Worm (Caenorhabditis elegans) whole organism, L2 larva: Measurements from ENCODE around the gene C06B3.6.
A peak's percentile ranks its signal among the peaks of the same experiment; 100 is the strongest.

Experiments
- C34F6.9 ChIP-seq: fragments of 150-350 bp; optimal IDR thresholded peaks from 2 replicates; lab custom pipeline; 2014; ENCODE audit warnings: missing biosample characterization, missing genetic modification characterization
- F13H6.1 ChIP-seq: sonication (generic microtip); optimal IDR thresholded peaks from 2 replicates; lab custom pipeline; 2016; ENCODE audit warnings: missing genetic modification characterization, missing compliant biosample characterization
- R02D3.7 ChIP-seq: fragments of 150-350 bp; optimal IDR thresholded peaks from 2 replicates; lab custom pipeline; 2014; ENCODE audit warnings: missing biosample characterization, missing genetic modification characterization
- Y55F3AM.14 ChIP-seq: fragments of 200-800 bp; sonication (Bioruptor generic); optimal IDR thresholded peaks from 2 replicates; lab custom pipeline; 2018; ENCODE audit warnings: mild to moderate bottlenecking, missing genetic modification characterization, missing compliant biosample characterization
- ZK546.5 ChIP-seq: sonication (generic microtip); optimal IDR thresholded peaks from 2 replicates; lab custom pipeline; 2017; ENCODE audit warnings: missing biosample characterization, missing genetic modification characterization
- alr-1 ChIP-seq: fragments of 150-350 bp; optimal IDR thresholded peaks from 2 replicates; lab custom pipeline; 2014; ENCODE audit warnings: missing biosample characterization, missing genetic modification characterization
- aly-2 ChIP-seq: fragments of 150-350 bp; optimal IDR thresholded peaks from 2 replicates; lab custom pipeline; 2014; ENCODE audit warnings: missing biosample characterization, missing genetic modification characterization
- ama-1 ChIP-seq: fragments of 150-350 bp; optimal IDR thresholded peaks from 2 replicates; lab custom pipeline; 2018; ENCODE audit warnings: inconsistent platforms
- blmp-1 ChIP-seq: sonication (generic microtip); optimal IDR thresholded peaks from 2 replicates; lab custom pipeline; 2017; ENCODE audit warnings: missing genetic modification characterization, mild to moderate bottlenecking, missing compliant biosample characterization, antibody characterized with exemption, moderate library complexity; ENCODE audit not compliant: insufficient read depth
- ceh-16 ChIP-seq: fragments of 150-350 bp; optimal IDR thresholded peaks from 2 replicates; lab custom pipeline; 2014; ENCODE audit warnings: missing biosample characterization, missing genetic modification characterization
- ceh-82 ChIP-seq: fragments of 150-350 bp; optimal IDR thresholded peaks from 2 replicates; lab custom pipeline; 2014; ENCODE audit warnings: missing biosample characterization, missing genetic modification characterization
- crh-2 ChIP-seq: sonication (generic microtip); optimal IDR thresholded peaks from 2 replicates; lab custom pipeline; 2017; ENCODE audit warnings: missing biosample characterization, missing genetic modification characterization
- dmd-4 ChIP-seq: sonication (generic microtip); optimal IDR thresholded peaks from 2 replicates; lab custom pipeline; 2017; ENCODE audit warnings: missing biosample characterization, missing genetic modification characterization
- egl-27 ChIP-seq: sonication (generic microtip); optimal IDR thresholded peaks from 3 replicates; lab custom pipeline; 2017; ENCODE audit warnings: missing biosample characterization, missing genetic modification reagents, missing genetic modification characterization
- elt-1 ChIP-seq: fragments of 150-350 bp; optimal IDR thresholded peaks from 2 replicates; lab custom pipeline; 2014; ENCODE audit warnings: missing biosample characterization, missing genetic modification characterization
- elt-3 ChIP-seq: sonication (generic microtip); optimal IDR thresholded peaks from 2 replicates; lab custom pipeline; 2017; ENCODE audit warnings: missing biosample characterization, missing genetic modification characterization
- fos-1 ChIP-seq: fragments of 150-350 bp; optimal IDR thresholded peaks from 2 replicates; lab custom pipeline; 2014; ENCODE audit warnings: missing biosample characterization, missing genetic modification characterization
- gmeb-1 ChIP-seq: fragments of 150-350 bp; optimal IDR thresholded peaks from 2 replicates; lab custom pipeline; 2014; ENCODE audit warnings: missing biosample characterization, missing genetic modification characterization
- lin-11 ChIP-seq: fragments of 150-350 bp; sonication (generic microtip); optimal IDR thresholded peaks from 2 replicates; lab custom pipeline; 2014; ENCODE audit warnings: missing biosample characterization, missing genetic modification characterization, inconsistent platforms, mixed read lengths
- lin-13 ChIP-seq: fragments of 150-350 bp; optimal IDR thresholded peaks from 2 replicates; lab custom pipeline; 2014; ENCODE audit warnings: missing biosample characterization, missing genetic modification reagents, missing genetic modification characterization
- lin-39 ChIP-seq: fragments of 150-350 bp; optimal IDR thresholded peaks from 2 replicates; lab custom pipeline; 2014; ENCODE audit warnings: missing biosample characterization, missing genetic modification reagents, missing genetic modification characterization
- lsy-2 ChIP-seq, 2 experiments: fragments of 150-350 bp in 1 of 2; sonication (generic microtip) in 1 of 2; optimal IDR thresholded peaks; 2 replicates each; lab custom pipeline; 2014 to 2017; ENCODE audit warnings: missing biosample characterization in 2 of 2, missing genetic modification characterization in 2 of 2
- mab-5 ChIP-seq: fragments of 150-350 bp; optimal IDR thresholded peaks from 2 replicates; lab custom pipeline; 2014; ENCODE audit warnings: missing biosample characterization, missing genetic modification characterization
- mbf-1 ChIP-seq: sonication (generic microtip); optimal IDR thresholded peaks from 2 replicates; lab custom pipeline; 2017; ENCODE audit warnings: missing biosample characterization, missing genetic modification characterization
- mdl-1 ChIP-seq, 2 experiments: fragments of 150-350 bp in 1 of 2; sonication (generic microtip) in 1 of 2; optimal IDR thresholded peaks; 2 replicates each; lab custom pipeline; 2017; ENCODE audit warnings: missing biosample characterization in 2 of 2, missing genetic modification characterization in 2 of 2
- nhr-10 ChIP-seq: sonication (generic microtip); optimal IDR thresholded peaks from 2 replicates; lab custom pipeline; 2017; ENCODE audit warnings: missing biosample characterization, missing genetic modification characterization
- nhr-11 ChIP-seq: fragments of 150-350 bp; optimal IDR thresholded peaks from 2 replicates; lab custom pipeline; 2014; ENCODE audit warnings: missing biosample characterization, missing genetic modification characterization
- nhr-12 ChIP-seq: fragments of 150-350 bp; optimal IDR thresholded peaks from 2 replicates; lab custom pipeline; 2014; ENCODE audit warnings: missing biosample characterization, missing genetic modification characterization
- nhr-129 ChIP-seq: fragments of 150-350 bp; optimal IDR thresholded peaks from 2 replicates; lab custom pipeline; 2014; ENCODE audit warnings: missing biosample characterization, missing genetic modification characterization
- nhr-21 ChIP-seq: fragments of 150-350 bp; optimal IDR thresholded peaks from 2 replicates; lab custom pipeline; 2014; ENCODE audit warnings: missing biosample characterization, missing genetic modification characterization
- nhr-23 ChIP-seq: fragments of 150-350 bp; optimal IDR thresholded peaks from 2 replicates; lab custom pipeline; 2014; ENCODE audit warnings: missing biosample characterization, missing genetic modification reagents, missing genetic modification characterization
- nhr-237 ChIP-seq: fragments of 150-350 bp; optimal IDR thresholded peaks from 2 replicates; lab custom pipeline; 2014; ENCODE audit warnings: missing biosample characterization, missing genetic modification characterization
- nhr-25 ChIP-seq: fragments of 150-350 bp; sonication (generic microtip); optimal IDR thresholded peaks from 3 replicates; lab custom pipeline; 2014; ENCODE audit warnings: missing biosample characterization, missing genetic modification characterization
- nhr-6 ChIP-seq: fragments of 150-350 bp; optimal IDR thresholded peaks from 2 replicates; lab custom pipeline; 2014; ENCODE audit warnings: missing biosample characterization, missing genetic modification characterization
- nhr-77 ChIP-seq: fragments of 150-350 bp; optimal IDR thresholded peaks from 2 replicates; lab custom pipeline; 2014; ENCODE audit warnings: missing biosample characterization, missing genetic modification characterization
- peb-1 ChIP-seq: fragments of 150-350 bp; optimal IDR thresholded peaks from 2 replicates; lab custom pipeline; 2014; ENCODE audit warnings: missing biosample characterization, missing genetic modification characterization
- sem-4 ChIP-seq: fragments of 150-350 bp; optimal IDR thresholded peaks from 2 replicates; lab custom pipeline; 2014; ENCODE audit warnings: missing biosample characterization, missing genetic modification reagents, missing genetic modification characterization
- skn-1 ChIP-seq: sonication (generic microtip); optimal IDR thresholded peaks from 2 replicates; lab custom pipeline; 2017; ENCODE audit warnings: missing biosample characterization, missing genetic modification characterization
- sma-3 ChIP-seq: sonication (generic microtip); optimal IDR thresholded peaks from 2 replicates; lab custom pipeline; 2016; ENCODE audit warnings: missing genetic modification reagents, missing genetic modification characterization, missing compliant biosample characterization
- sma-9 ChIP-seq, 2 experiments: fragments of 150-350 bp in 1 of 2; sonication (generic microtip) in 1 of 2; optimal IDR thresholded peaks; 2 replicates each; lab custom pipeline; 2014 to 2016; ENCODE audit warnings: missing genetic modification characterization in 2 of 2, mild to moderate bottlenecking in 1 of 2, missing biosample characterization in 1 of 2, missing compliant biosample characterization in 1 of 2, missing genetic modification reagents in 1 of 2, moderate library complexity in 1 of 2
- snpc-4 ChIP-seq: fragments of 150-350 bp; optimal IDR thresholded peaks from 2 replicates; lab custom pipeline; 2014; ENCODE audit warnings: missing biosample characterization, missing genetic modification characterization
- unc-39 ChIP-seq: fragments of 150-350 bp; optimal IDR thresholded peaks from 2 replicates; lab custom pipeline; 2014; ENCODE audit warnings: missing biosample characterization, missing genetic modification characterization
- unc-55 ChIP-seq: fragments of 150-350 bp; sonication (generic microtip); optimal IDR thresholded peaks from 3 replicates; lab custom pipeline; 2014; ENCODE audit warnings: missing biosample characterization, missing genetic modification reagents, missing genetic modification characterization
- unc-62 ChIP-seq: fragments of 150-350 bp; optimal IDR thresholded peaks from 2 replicates; lab custom pipeline; 2014; ENCODE audit warnings: missing biosample characterization, missing genetic modification reagents, missing genetic modification characterization
- zag-1 ChIP-seq: fragments of 150-350 bp; optimal IDR thresholded peaks from 2 replicates; lab custom pipeline; 2014; ENCODE audit warnings: missing biosample characterization, missing genetic modification characterization
- ztf-1 ChIP-seq: fragments of 200-800 bp; sonication (Bioruptor generic); conservative IDR thresholded peaks from 2 replicates; pipeline ENCODE4 v1.3.6; 2022; ENCODE audit warnings: missing genetic modification characterization, missing compliant biosample characterization
- ztf-11 ChIP-seq: sonication (generic microtip); optimal IDR thresholded peaks from 2 replicates; lab custom pipeline; 2017; ENCODE audit warnings: missing biosample characterization, missing genetic modification characterization
- ztf-4 ChIP-seq: fragments of 150-350 bp; optimal IDR thresholded peaks from 2 replicates; lab custom pipeline; 2014; ENCODE audit warnings: missing biosample characterization, missing genetic modification characterization

Gene C06B3.6

ce11 chrV:13893583-13893982 lies 15.2 kb downstream of the C06B3.6 start:
- TF ChIP-seq mab-5 (tag; lab: Kevin White, UChicago) (no peak), fos-1 (tag; lab: Kevin White, UChicago) (peak; percentile 96), sma-9 (GFP tag; optimal IDR thresholded peaks at IDR 0.05; lab: Kevin White, UChicago) (peak; percentile 51), sma-9 (tag; optimal IDR thresholded peaks at IDR 0.05; lab: Kevin White, UChicago) (no peak), nhr-25 (tag; lab: Kevin White, UChicago) (no peak), crh-2 (tag; lab: Kevin White, UChicago) (peak; percentile 30)
- TF ChIP-seq, all 48 proteins: peak for 3

DNA sequence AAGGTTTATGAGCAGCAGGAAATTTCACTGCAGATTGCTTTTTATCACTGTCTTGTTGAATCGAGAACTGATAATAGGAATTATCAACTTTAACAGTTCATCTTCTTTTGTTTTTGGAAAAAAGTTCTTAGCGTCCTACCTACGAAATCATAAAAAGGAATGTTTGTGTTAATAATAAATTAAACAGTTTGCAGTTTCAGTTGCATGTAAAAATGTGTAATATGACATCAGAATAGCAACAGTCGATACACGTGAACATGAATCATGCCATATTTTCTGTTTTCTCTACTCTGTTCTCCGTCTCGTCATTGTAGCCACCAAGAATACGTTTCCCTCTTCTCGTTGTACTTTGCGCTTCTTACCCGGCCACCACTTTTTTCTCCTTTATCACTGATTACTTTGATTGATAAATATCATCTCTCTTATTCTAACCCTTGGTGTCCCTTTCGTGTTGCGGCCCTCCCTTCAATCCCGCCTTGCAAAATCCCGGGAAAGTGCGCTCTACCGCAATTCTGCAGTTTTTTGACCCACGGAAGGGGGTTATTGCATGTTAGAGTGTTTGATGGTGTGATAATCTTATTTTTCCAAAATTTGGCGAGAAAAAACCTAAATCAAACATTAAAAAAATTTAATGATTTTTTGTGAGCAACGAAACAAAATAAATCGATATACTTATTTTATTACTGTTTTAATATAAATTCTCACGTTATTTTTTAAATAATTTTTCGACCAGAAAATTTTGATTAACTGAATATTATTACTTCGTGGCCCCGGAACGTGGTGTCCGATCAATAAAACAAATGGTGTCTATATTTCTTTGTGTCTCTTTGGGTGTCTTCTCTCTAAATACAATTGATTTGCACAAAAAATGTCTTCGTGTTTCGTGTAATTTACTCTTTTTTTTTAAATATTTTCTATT lies 16.1 kb downstream of the C06B3.6 start, which contains the start of gene sptl-3:
TSS of gene sptl-3 (plus strand) at position 869 of the 919 bp plus-strand sequence.
- peak; percentile 21 for TF ChIP-seq C34F6.9 (tag; lab: Kevin White, UChicago)
- no peak for TF ChIP-seq nhr-77 (tag; lab: Kevin White, UChicago)
- no peak for TF ChIP-seq mab-5 (tag; lab: Kevin White, UChicago)
- no peak for TF ChIP-seq nhr-237
- TF ChIP-seq fos-1 (tag; lab: Kevin White, UChicago): peak; percentile 60
- no peak for TF ChIP-seq nhr-23
- peak; percentile 49 for TF ChIP-seq F13H6.1 (tag; lab: Kevin White, UChicago)
- no peak for TF ChIP-seq elt-3 (tag; lab: Kevin White, UChicago)
- TF ChIP-seq elt-1 (tag; lab: Kevin White, UChicago): no peak
- no peak for TF ChIP-seq egl-27 (tag; lab: Kevin White, UChicago)
- no peak for TF ChIP-seq ama-1 (lab: Kevin White, UChicago)
- no peak for TF ChIP-seq R02D3.7 (tag; lab: Kevin White, UChicago)
- TF ChIP-seq nhr-12 (tag; lab: Kevin White, UChicago): no peak
- peak; percentile 53 for TF ChIP-seq nhr-129 (tag; lab: Kevin White, UChicago)
- no peak for TF ChIP-seq zag-1 (tag; lab: Kevin White, UChicago)
- peak in 1 of 2 experiments; percentile 5 for TF ChIP-seq mdl-1 (tag; optimal IDR thresholded peaks at IDR 0.05; lab: Kevin White, UChicago)
- TF ChIP-seq lin-11 (tag; lab: Kevin White, UChicago): no peak
- no peak for TF ChIP-seq nhr-11 (tag; lab: Kevin White, UChicago)
- peak; percentile 53 for TF ChIP-seq nhr-25 (tag; lab: Kevin White, UChicago)
- no peak for TF ChIP-seq lin-13
- TF ChIP-seq ztf-11 (tag; lab: Kevin White, UChicago): no peak
- TF ChIP-seq ztf-4: peak; percentile 13
- TF ChIP-seq peb-1 (tag; lab: Kevin White, UChicago): no peak
- TF ChIP-seq ztf-1 (GFP tag; lab: Robert Waterston, UW): no peak
- peak in 1 of 2 experiments; percentile 1 for TF ChIP-seq lsy-2 (tag; optimal IDR thresholded peaks at IDR 0.05; lab: Kevin White, UChicago)
- no peak for TF ChIP-seq unc-55 (GFP tag; lab: Kevin White, UChicago)
- peak; percentile 71 for TF ChIP-seq sma-9 (GFP tag; optimal IDR thresholded peaks at IDR 0.05; lab: Kevin White, UChicago)
- TF ChIP-seq sma-9 (tag; optimal IDR thresholded peaks at IDR 0.05; lab: Kevin White, UChicago): no peak
- no peak for TF ChIP-seq lin-39 (tag; lab: Kevin White, UChicago)
- TF ChIP-seq unc-62 (GFP tag; lab: Kevin White, UChicago): no peak
- TF ChIP-seq ZK546.5 (tag; lab: Kevin White, UChicago): no peak
- TF ChIP-seq skn-1: no peak
- no peak for TF ChIP-seq unc-39 (tag; lab: Kevin White, UChicago)
- peak; percentile 58 for TF ChIP-seq blmp-1 (tag; lab: Kevin White, UChicago)
- no peak for TF ChIP-seq nhr-6 (tag; lab: Kevin White, UChicago)
- peak; percentile 73 for TF ChIP-seq nhr-21 (tag; lab: Kevin White, UChicago)
- no peak for TF ChIP-seq mbf-1 (tag; lab: Kevin White, UChicago)
- TF ChIP-seq crh-2 (tag; lab: Kevin White, UChicago): peak; percentile 74
- TF ChIP-seq nhr-10 (tag; lab: Kevin White, UChicago): no peak
- TF ChIP-seq snpc-4 (tag; lab: Kevin White, UChicago): no peak
- no peak for TF ChIP-seq gmeb-1
- no peak for TF ChIP-seq alr-1 (tag; lab: Kevin White, UChicago)
- no peak for TF ChIP-seq sem-4 (tag; lab: Kevin White, UChicago)
- no peak for TF ChIP-seq ceh-82
- TF ChIP-seq dmd-4 (tag; lab: Kevin White, UChicago): no peak
- TF ChIP-seq aly-2: no peak
- TF ChIP-seq ceh-16 (tag; lab: Kevin White, UChicago): no peak
- TF ChIP-seq sma-3 (GFP tag; lab: Kevin White, UChicago): peak; percentile 58
- no peak for TF ChIP-seq Y55F3AM.14
- TF ChIP-seq, all 48 proteins: peak for 13
